Worm (Caenorhabditis elegans) whole organism, L4 larva: ENCODE data around the gene C05G5.5.

ENCODE experiments used
- aly-2 ChIP-seq: sonication (generic microtip); optimal IDR thresholded peaks from 2 replicates; lab custom pipeline; 2018; ENCODE audit warnings: missing biosample characterization, missing genetic modification characterization
- daf-8 ChIP-seq: fragments of 200-800 bp; sonication (Bioruptor generic); IDR thresholded peaks from 2 replicates; pipeline ENCODE4 v1.3.6; 2022; ENCODE audit warnings: missing genetic modification characterization, missing compliant biosample characterization
- dpl-1 ChIP-seq: fragments of 150-350 bp; optimal IDR thresholded peaks from 2 replicates; lab custom pipeline; 2014; ENCODE audit warnings: missing biosample characterization, missing genetic modification reagents, missing genetic modification characterization
- lir-3 ChIP-seq: sonication (generic microtip); optimal IDR thresholded peaks from 2 replicates; lab custom pipeline; 2016; ENCODE audit warnings: mild to moderate bottlenecking, missing genetic modification characterization, missing compliant biosample characterization
- nhr-77 ChIP-seq: fragments of 150-350 bp; optimal IDR thresholded peaks from 2 replicates; lab custom pipeline; 2014; ENCODE audit warnings: missing biosample characterization, missing genetic modification characterization
- skn-1 ChIP-seq: fragments of 150-350 bp; optimal IDR thresholded peaks from 2 replicates; lab custom pipeline; 2014; ENCODE audit warnings: missing biosample characterization, missing genetic modification characterization
- unc-62 ChIP-seq, 3 experiments: fragments of 150-350 bp in 1 of 3; sonication (generic microtip); optimal IDR thresholded peaks in 2 of 3; peaks in 1 of 3; 1 replicate in 1 of 3; 2 replicates in 2 of 3; lab custom pipeline; 2014 to 2017; ENCODE audit warnings: missing biosample characterization in 3 of 3, missing genetic modification characterization in 3 of 3, missing genetic modification reagents in 3 of 3, missing genotype in 1 of 3

DNA sequence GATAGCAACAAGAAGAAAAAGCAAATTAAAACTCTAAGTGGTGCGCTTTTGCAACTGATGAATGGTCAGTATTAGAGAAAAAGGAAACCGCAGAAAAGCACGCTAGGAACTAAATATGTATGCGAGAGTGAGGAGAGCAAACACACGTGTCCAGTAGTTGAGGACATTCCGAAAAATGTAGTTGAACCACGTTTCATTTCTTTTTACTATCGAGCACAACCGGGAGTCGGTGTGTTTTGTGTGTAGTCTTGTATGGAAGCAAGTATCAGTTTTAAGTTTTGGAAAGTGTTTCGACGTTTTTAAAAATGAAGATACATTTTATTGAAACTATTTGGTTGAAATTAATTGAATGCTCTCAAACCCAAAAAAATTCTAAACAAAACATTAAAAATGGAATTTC is 20.9 kb downstream of the C05G5.5 start, which contains the start of gene C05G5.1:
- TF ChIP-seq skn-1 (tag; lab: Kevin White, UChicago) (no peak), nhr-77 (no peak), aly-2 (tag; lab: Kevin White, UChicago) (no peak), dpl-1 (GFP tag; lab: Kevin White, UChicago) (no peak), daf-8 (GFP tag; lab: Robert Waterston, UW) (no peak), unc-62 (GFP tag; optimal IDR thresholded peaks at IDR 0.05 in 1 of 2; lab: Kevin White, UChicago) (no peak), unc-62 (tag; optimal IDR thresholded peaks at IDR 0.05; lab: Kevin White, UChicago) (no peak), lir-3 (tag; lab: Kevin White, UChicago) (no peak)
